Worm (Caenorhabditis elegans) whole organism, L4/young adult: Measurements from ENCODE around the gene srh-171.
"Not testable (repeated sequence)": the region's sequence is repeated elsewhere in the genome, so short reads cannot be mapped to it uniquely, and the experiment has no call there.

ENCODE experiments used
- W03F9.2 ChIP-seq: fragments of 150-350 bp; optimal IDR thresholded peaks from 2 replicates; lab custom pipeline; 2014; ENCODE audit warnings: missing biosample characterization, missing genetic modification characterization
- dao-5 ChIP-seq: sonication (generic microtip); optimal IDR thresholded peaks from 2 replicates; lab custom pipeline; 2016; ENCODE audit warnings: missing genotype, missing genetic modification characterization, moderate library complexity, missing compliant biosample characterization
- him-1 ChIP-seq: sonication (generic microtip); optimal IDR thresholded peaks from 2 replicates; lab custom pipeline; 2016; ENCODE audit warnings: missing genotype, missing genetic modification reagents, missing genetic modification characterization, missing compliant biosample characterization

The srh-171 gene

ce11 chrV:19965626-19966025 is at the start of gene srh-171:
srh-171 (plus strand) TSS chrV:19965700.
- TF ChIP-seq W03F9.2 (tag; lab: Kevin White, UChicago) (no peak), him-1 (tag; lab: Kevin White, UChicago) (no peak), dao-5 (tag; lab: Kevin White, UChicago) (no peak)

- TF ChIP-seq W03F9.2 (tag; lab: Kevin White, UChicago) (no peak), him-1 (tag; lab: Kevin White, UChicago) (no peak), dao-5 (tag; lab: Kevin White, UChicago) (no peak)
These were observed 49.4 kb upstream of the srh-171 start, which contains the start of the genes chk-2 and Y60A3A.19 for ce11 chrV:19915973-19916605. chk-2 (minus strand) TSS chrV:19916023. Y60A3A.19 (plus strand) TSS chrV:19916555.

ce11 chrV:19922613-19923012 is 42.9 kb upstream of the srh-171 start, which contains the start of gene Y60A3A.16:
Y60A3A.16 (minus strand) TSS chrV:19922713.
- TF ChIP-seq dao-5 (tag; lab: Kevin White, UChicago) (no peak), him-1 (tag; lab: Kevin White, UChicago) (no peak), W03F9.2 (tag; lab: Kevin White, UChicago) (no peak)

ce11 chrV:19923924-19924323 is 41.6 kb upstream of the srh-171 start, which contains the start of gene skr-4:
skr-4 (plus strand) TSS chrV:19924224.
- TF ChIP-seq him-1 (tag; lab: Kevin White, UChicago): no peak
- TF ChIP-seq dao-5 (tag; lab: Kevin White, UChicago): no peak
- no peak for TF ChIP-seq W03F9.2 (tag; lab: Kevin White, UChicago)

- TF ChIP-seq dao-5 (tag; lab: Kevin White, UChicago) (no peak), him-1 (tag; lab: Kevin White, UChicago) (no peak), W03F9.2 (tag; lab: Kevin White, UChicago) (no peak)
These were observed 31.3 kb upstream of the srh-171 start, which contains the start of gene algn-7 for ce11 chrV:19934223-19934622. algn-7 (minus strand) TSS chrV:19934323.

- no peak for TF ChIP-seq him-1 (tag; lab: Kevin White, UChicago)
- no peak for TF ChIP-seq dao-5 (tag; lab: Kevin White, UChicago)
- no peak for TF ChIP-seq W03F9.2 (tag; lab: Kevin White, UChicago)
These were observed 28.6 kb upstream of the srh-171 start for ce11 chrV:19936945-19937344.

ce11 chrV:19946529-19946928 is 19.0 kb upstream of the srh-171 start, which contains the start of gene dhs-24:
dhs-24 (minus strand) TSS chrV:19946629.
- no peak for TF ChIP-seq him-1 (tag; lab: Kevin White, UChicago)
- no peak for TF ChIP-seq W03F9.2 (tag; lab: Kevin White, UChicago)
- TF ChIP-seq dao-5 (tag; lab: Kevin White, UChicago): no peak

- TF ChIP-seq dao-5, W03F9.2, him-1 (tag; lab: Kevin White, UChicago): not testable (repeated sequence)
These were observed 16.5 kb upstream of the srh-171 start, which contains the start of gene tmed-4 for ce11 chrV:19948993-19949392. tmed-4 (minus strand) TSS chrV:19949093.

- TF ChIP-seq him-1, dao-5, W03F9.2 (tag; lab: Kevin White, UChicago): not testable (repeated sequence)
These were observed 15.8 kb upstream of the srh-171 start, which contains the start of gene Y60A3A.8 for ce11 chrV:19949721-19950120. Y60A3A.8 (plus strand) TSS chrV:19949978.

- TF ChIP-seq W03F9.2 (tag; lab: Kevin White, UChicago) (no peak), him-1 (tag; lab: Kevin White, UChicago) (no peak), dao-5 (tag; lab: Kevin White, UChicago) (no peak)
These were observed 11.0 kb upstream of the srh-171 start for ce11 chrV:19954491-19954890.

ce11 chrV:19955171-19955570 is 10.3 kb upstream of the srh-171 start, which contains the start of gene abhd-3.1:
abhd-3.1 (plus strand) TSS chrV:19955488.
- TF ChIP-seq dao-5 (tag; lab: Kevin White, UChicago) (no peak), W03F9.2 (tag; lab: Kevin White, UChicago) (no peak), him-1 (tag; lab: Kevin White, UChicago) (no peak)

- TF ChIP-seq dao-5 (tag; lab: Kevin White, UChicago): no peak
- no peak for TF ChIP-seq him-1 (tag; lab: Kevin White, UChicago)
- TF ChIP-seq W03F9.2 (tag; lab: Kevin White, UChicago): no peak
These were observed 6.8 kb upstream of the srh-171 start, which contains the start of gene srh-172 for ce11 chrV:19958744-19959143. srh-172 (plus strand) TSS chrV:19959044.

ce11 chrV:19961971-19962370 is 3.5 kb upstream of the srh-171 start:
- TF ChIP-seq W03F9.2 (tag; lab: Kevin White, UChicago): no peak
- TF ChIP-seq him-1 (tag; lab: Kevin White, UChicago): no peak
- no peak for TF ChIP-seq dao-5 (tag; lab: Kevin White, UChicago)
